Fruit fly (Drosophila melanogaster): Measurements from ENCODE around the gene CG15458.

The CG15458 gene

dm6 chrX:20390706-20391105, 23.3 kb downstream of the CG15458 start, which contains the start of gene jb:
jb (minus strand) TSS chrX:20390806.
- TF ChIP-seq CG8159 (tag; optimal IDR thresholded peaks at IDR 0.05): no peak
- no peak for TF ChIP-seq CG14655 (GFP tag; optimal IDR thresholded peaks at IDR 0.05)
- no peak for TF ChIP-seq CG15710 (tag; optimal IDR thresholded peaks at IDR 0.05)
- TF ChIP-seq EcR (GFP tag; optimal IDR thresholded peaks at IDR 0.05): no peak
- no peak for TF ChIP-seq Pif1B (GFP tag; optimal IDR thresholded peaks at IDR 0.05)
- TF ChIP-seq CG10348 (GFP tag; IDR thresholded peaks at IDR 0.05): no peak
- no peak for TF ChIP-seq CG32121 (GFP tag; IDR thresholded peaks at IDR 0.05)
- no peak for TF ChIP-seq gl (tag; optimal IDR thresholded peaks at IDR 0.05)
- TF ChIP-seq rn (GFP tag; IDR thresholded peaks at IDR 0.05): no peak
- no peak for TF ChIP-seq Ets98B (GFP tag; IDR thresholded peaks at IDR 0.05)

dm6 chrX:20389633-20390032, 24.4 kb downstream of the CG15458 start:
- TF ChIP-seq CG12605 (GFP tag; IDR thresholded peaks at IDR 0.05) (no peak), gl (tag; optimal IDR thresholded peaks at IDR 0.05) (no peak), CG8301 (tag; optimal IDR thresholded peaks at IDR 0.05) (no peak), CG14655 (GFP tag; optimal IDR thresholded peaks at IDR 0.05) (no peak), Pif1B (GFP tag; optimal IDR thresholded peaks at IDR 0.05) (no peak), Pif1A (GFP tag; optimal IDR thresholded peaks at IDR 0.05) (no peak), CG17806 (tag; optimal IDR thresholded peaks at IDR 0.05) (no peak), CG10348 (GFP tag; IDR thresholded peaks at IDR 0.05) (no peak), EcR (GFP tag; optimal IDR thresholded peaks at IDR 0.05) (no peak), CG8159 (tag; optimal IDR thresholded peaks at IDR 0.05) (no peak), CG32121 (GFP tag; IDR thresholded peaks at IDR 0.05) (no peak)

dm6 chrX:20385865-20386264, 28.1 kb downstream of the CG15458 start:
- TF ChIP-seq CG34367 (tag; optimal IDR thresholded peaks at IDR 0.05) (no peak), D1 (tag; optimal IDR thresholded peaks at IDR 0.05) (no peak), CG32121 (GFP tag; IDR thresholded peaks at IDR 0.05) (no peak), CG13204 (GFP tag; optimal IDR thresholded peaks at IDR 0.05) (no peak), CG9948 (tag; optimal IDR thresholded peaks at IDR 0.05) (no peak), EcR (GFP tag; optimal IDR thresholded peaks at IDR 0.05) (no peak), gl (tag; optimal IDR thresholded peaks at IDR 0.05) (no peak), rn (GFP tag; IDR thresholded peaks at IDR 0.05) (no peak), CG12605 (GFP tag; IDR thresholded peaks at IDR 0.05) (no peak), Pif1B (GFP tag; optimal IDR thresholded peaks at IDR 0.05) (no peak), Pif1A (GFP tag; optimal IDR thresholded peaks at IDR 0.05) (no peak), CG8159 (tag; optimal IDR thresholded peaks at IDR 0.05) (no peak), CG15710 (tag; optimal IDR thresholded peaks at IDR 0.05) (no peak)

- TF ChIP-seq EcR (GFP tag; optimal IDR thresholded peaks at IDR 0.05) (no peak), CG32121 (GFP tag; IDR thresholded peaks at IDR 0.05) (no peak), Ets98B (GFP tag; IDR thresholded peaks at IDR 0.05) (no peak), gl (tag; optimal IDR thresholded peaks at IDR 0.05) (no peak), rn (GFP tag; IDR thresholded peaks at IDR 0.05) (no peak), CG9948 (tag; optimal IDR thresholded peaks at IDR 0.05) (no peak), CG14655 (GFP tag; optimal IDR thresholded peaks at IDR 0.05) (no peak), CG34367 (tag; optimal IDR thresholded peaks at IDR 0.05) (no peak), CG10348 (GFP tag; IDR thresholded peaks at IDR 0.05) (no peak), CG4496 (GFP tag; IDR thresholded peaks at IDR 0.05) (no peak), CG13204 (GFP tag; optimal IDR thresholded peaks at IDR 0.05) (no peak), Snoo (tag; optimal IDR thresholded peaks at IDR 0.05) (no peak), Pif1B (GFP tag; optimal IDR thresholded peaks at IDR 0.05) (no peak), D1 (tag; optimal IDR thresholded peaks at IDR 0.05) (no peak), Pif1A (GFP tag; optimal IDR thresholded peaks at IDR 0.05) (no peak), CG12605 (GFP tag; IDR thresholded peaks at IDR 0.05) (no peak), CG8301 (tag; optimal IDR thresholded peaks at IDR 0.05) (no peak), CG17806 (tag; optimal IDR thresholded peaks at IDR 0.05) (no peak), CG8159 (tag; optimal IDR thresholded peaks at IDR 0.05) (no peak), CG15710 (tag; optimal IDR thresholded peaks at IDR 0.05) (no peak)
These were observed 37.6 kb downstream of the CG15458 start, which contains the start of gene CG12679 for dm6 chrX:20376422-20376821. CG12679 (minus strand) TSS chrX:20376522.
